Worm (Caenorhabditis elegans): ENCODE data around the gene C15H9.2.

C15H9.2 gene

DNA sequence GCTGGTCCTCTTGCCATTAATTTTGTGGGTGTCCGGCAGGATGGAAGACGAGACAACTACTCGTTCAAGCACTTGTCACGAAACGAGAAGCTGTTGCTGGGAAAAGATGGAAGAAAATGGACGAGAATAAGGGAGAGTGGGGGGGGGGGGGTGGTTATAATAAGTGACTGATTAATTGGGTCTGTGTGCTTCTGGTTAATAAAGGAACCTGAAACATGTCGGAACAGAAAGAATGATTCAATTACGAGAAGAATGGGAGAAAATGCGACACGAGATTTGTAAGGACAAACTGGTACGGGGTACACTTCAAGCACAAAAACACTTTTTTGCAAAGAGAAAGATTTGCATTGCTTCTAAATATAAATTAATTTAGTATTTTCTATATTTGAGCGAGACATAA lies 37.1 kb downstream of the C15H9.2 start:
- TF ChIP-seq hmg-4 (GFP tag; optimal IDR thresholded peaks at IDR 0.05) (no peak), ceh-36 (tag; optimal IDR thresholded peaks at IDR 0.05) (no peak), pes-1 (GFP tag; IDR thresholded peaks at IDR 0.05) (no peak), tbx-37 (GFP tag; conservative IDR thresholded peaks at IDR 0.05) (no peak), tra-4 (tag; optimal IDR thresholded peaks at IDR 0.05) (no peak), ets-7 (tag; optimal IDR thresholded peaks at IDR 0.05) (no peak), B0310.2 (tag; optimal IDR thresholded peaks at IDR 0.05) (no peak), tbx-11 (GFP tag; IDR thresholded peaks at IDR 0.05) (no peak), ama-1 (optimal IDR thresholded peaks at IDR 0.05) (no peak), F13C5.2 (tag; optimal IDR thresholded peaks at IDR 0.05) (no peak), hnd-1 (tag; optimal IDR thresholded peaks at IDR 0.05) (no peak), ceh-13 (GFP tag; optimal IDR thresholded peaks at IDR 0.05) (no peak), hmbx-1 (tag; optimal IDR thresholded peaks at IDR 0.05) (no peak), flt-1 (GFP tag; IDR thresholded peaks at IDR 0.05) (no peak), aly-1 (tag; optimal IDR thresholded peaks at IDR 0.05) (no peak), sea-1 (GFP tag; conservative IDR thresholded peaks at IDR 0.05) (no peak), scrt-1 (GFP tag; IDR thresholded peaks at IDR 0.05) (no peak)

DNA sequence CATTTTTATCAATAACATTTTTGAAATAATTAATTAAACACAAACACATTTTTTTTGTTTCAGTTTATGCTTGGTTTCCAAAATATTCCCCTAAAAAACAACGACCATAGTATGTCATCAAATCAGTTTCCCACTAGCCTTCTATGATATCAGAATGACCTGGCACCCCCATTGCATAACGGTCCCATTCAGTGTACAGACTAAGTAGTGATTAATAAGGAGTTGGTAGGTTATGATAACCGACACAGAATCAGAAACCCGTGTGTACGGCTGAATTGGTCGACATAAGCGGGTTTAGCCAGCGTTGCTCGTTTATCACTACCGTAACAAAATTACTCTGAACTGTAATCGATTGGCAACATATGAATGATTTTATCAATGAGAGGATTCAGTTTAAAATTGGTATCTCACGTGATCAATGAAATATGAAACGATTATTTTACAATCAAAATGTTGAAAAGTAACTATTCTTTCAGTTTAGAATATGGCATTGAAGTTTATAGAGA lies 39.1 kb downstream of the C15H9.2 start:
- TF ChIP-seq flt-1 (GFP tag; IDR thresholded peaks at IDR 0.05) (no peak), hmbx-1 (tag; optimal IDR thresholded peaks at IDR 0.05) (no peak), hmg-4 (GFP tag; optimal IDR thresholded peaks at IDR 0.05) (no peak), ama-1 (optimal IDR thresholded peaks at IDR 0.05) (no peak), B0310.2 (tag; optimal IDR thresholded peaks at IDR 0.05) (no peak), tbx-37 (GFP tag; conservative IDR thresholded peaks at IDR 0.05) (no peak), ceh-36 (tag; optimal IDR thresholded peaks at IDR 0.05) (no peak), scrt-1 (GFP tag; IDR thresholded peaks at IDR 0.05) (no peak), ceh-13 (GFP tag; optimal IDR thresholded peaks at IDR 0.05) (no peak), sea-1 (GFP tag; conservative IDR thresholded peaks at IDR 0.05) (no peak), tra-4 (tag; optimal IDR thresholded peaks at IDR 0.05) (no peak), tbx-11 (GFP tag; IDR thresholded peaks at IDR 0.05) (no peak), F13C5.2 (tag; optimal IDR thresholded peaks at IDR 0.05) (no peak), ets-7 (tag; optimal IDR thresholded peaks at IDR 0.05) (no peak), aly-1 (tag; optimal IDR thresholded peaks at IDR 0.05) (no peak)

DNA sequence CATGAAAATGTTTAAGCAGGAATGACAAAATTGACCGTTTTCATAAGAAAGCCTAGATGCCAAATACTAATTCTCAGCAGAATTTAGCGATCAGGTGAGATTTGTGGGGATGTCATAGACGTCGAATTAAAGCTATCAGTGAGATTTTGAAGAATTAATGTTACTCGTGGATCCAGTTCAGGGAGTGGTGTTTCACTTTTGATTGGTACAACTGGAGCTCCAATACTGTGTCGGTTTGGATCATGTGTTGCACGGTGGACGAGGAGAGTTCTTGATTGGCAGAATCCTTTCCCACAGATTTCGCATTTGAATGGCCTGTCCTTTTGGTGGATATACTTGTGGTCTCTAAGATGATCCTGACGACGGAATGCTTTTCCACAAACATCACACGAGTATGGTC lies 41.2 kb downstream of the C15H9.2 start:
- no peak for TF ChIP-seq B0310.2 (tag; optimal IDR thresholded peaks at IDR 0.05)
- no peak for TF ChIP-seq tra-4 (tag; optimal IDR thresholded peaks at IDR 0.05)

DNA sequence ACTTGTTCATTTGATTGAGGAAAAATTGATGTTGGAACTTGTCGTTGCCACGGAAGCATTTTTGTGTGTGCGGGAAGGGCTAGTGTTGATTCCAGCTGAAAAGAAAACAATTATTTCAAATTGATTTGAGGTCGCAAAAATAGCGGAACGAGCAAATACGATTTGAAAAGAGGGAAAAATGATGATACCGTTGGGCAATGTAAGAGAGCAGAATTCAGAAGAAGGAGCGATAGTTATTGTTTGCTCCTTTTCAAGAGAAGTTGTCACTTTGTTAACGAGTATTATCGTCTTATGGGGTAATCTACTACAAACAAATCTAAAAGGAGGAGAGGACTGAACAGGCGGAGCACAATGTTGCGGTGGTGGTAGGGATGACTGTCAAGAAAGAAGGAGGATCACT lies 42.1 kb downstream of the C15H9.2 start, which contains the start of gene odd-2:
Gene odd-2, minus strand, starts transcription at position 101 of the 400 bp plus-strand sequence.
- TF ChIP-seq tbx-11 (GFP tag; IDR thresholded peaks at IDR 0.05): no peak
- no peak for TF ChIP-seq hmg-4 (GFP tag; optimal IDR thresholded peaks at IDR 0.05)
- TF ChIP-seq B0310.2 (tag; optimal IDR thresholded peaks at IDR 0.05): no peak
- TF ChIP-seq hnd-1 (tag; optimal IDR thresholded peaks at IDR 0.05): no peak
- TF ChIP-seq aly-1 (tag; optimal IDR thresholded peaks at IDR 0.05): no peak
- no peak for TF ChIP-seq sea-1 (GFP tag; conservative IDR thresholded peaks at IDR 0.05)
- no peak for TF ChIP-seq flt-1 (GFP tag; IDR thresholded peaks at IDR 0.05)
- no peak for TF ChIP-seq hmbx-1 (tag; optimal IDR thresholded peaks at IDR 0.05)
- TF ChIP-seq pes-1 (GFP tag; IDR thresholded peaks at IDR 0.05): no peak
- TF ChIP-seq ama-1 (optimal IDR thresholded peaks at IDR 0.05): no peak
- no peak for TF ChIP-seq ceh-13 (GFP tag; optimal IDR thresholded peaks at IDR 0.05)
- TF ChIP-seq F13C5.2 (tag; optimal IDR thresholded peaks at IDR 0.05): no peak
- no peak for TF ChIP-seq tra-4 (tag; optimal IDR thresholded peaks at IDR 0.05)
- TF ChIP-seq ceh-36 (tag; optimal IDR thresholded peaks at IDR 0.05): no peak
- no peak for TF ChIP-seq ets-7 (tag; optimal IDR thresholded peaks at IDR 0.05)
- no peak for TF ChIP-seq tbx-37 (GFP tag; conservative IDR thresholded peaks at IDR 0.05)
- no peak for TF ChIP-seq scrt-1 (GFP tag; IDR thresholded peaks at IDR 0.05)

DNA sequence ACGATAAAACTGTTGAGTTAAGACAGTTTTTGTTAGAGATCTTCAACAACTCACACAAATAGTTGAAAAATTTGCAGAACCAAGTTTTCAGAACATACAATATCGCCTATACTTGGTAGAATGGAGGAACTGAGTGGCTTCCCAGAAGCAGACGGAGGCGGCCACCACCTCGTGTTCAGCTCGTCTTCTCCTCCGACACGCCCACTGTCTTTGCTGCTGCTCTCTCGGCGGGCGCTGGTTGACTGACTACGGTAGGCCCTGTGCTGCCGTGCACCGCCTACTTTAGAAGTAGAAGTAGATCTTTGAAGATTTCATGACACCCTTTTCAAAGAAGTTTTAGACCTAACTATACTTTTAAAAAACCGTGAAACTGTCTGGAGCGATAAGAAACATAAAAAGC lies 43.7 kb downstream of the C15H9.2 start:
- TF ChIP-seq B0310.2 (tag; optimal IDR thresholded peaks at IDR 0.05) (no peak), pes-1 (GFP tag; IDR thresholded peaks at IDR 0.05) (no peak), ets-7 (tag; optimal IDR thresholded peaks at IDR 0.05) (no peak), hmg-4 (GFP tag; optimal IDR thresholded peaks at IDR 0.05) (no peak), hmbx-1 (tag; optimal IDR thresholded peaks at IDR 0.05) (no peak), hnd-1 (tag; optimal IDR thresholded peaks at IDR 0.05) (no peak), tbx-37 (GFP tag; conservative IDR thresholded peaks at IDR 0.05) (no peak), ceh-36 (tag; optimal IDR thresholded peaks at IDR 0.05) (no peak), tra-4 (tag; optimal IDR thresholded peaks at IDR 0.05) (no peak), tbx-11 (GFP tag; IDR thresholded peaks at IDR 0.05) (no peak), F13C5.2 (tag; optimal IDR thresholded peaks at IDR 0.05) (no peak), flt-1 (GFP tag; IDR thresholded peaks at IDR 0.05) (no peak), ama-1 (optimal IDR thresholded peaks at IDR 0.05) (no peak), aly-1 (tag; optimal IDR thresholded peaks at IDR 0.05) (no peak), ceh-13 (GFP tag; optimal IDR thresholded peaks at IDR 0.05) (no peak)

DNA sequence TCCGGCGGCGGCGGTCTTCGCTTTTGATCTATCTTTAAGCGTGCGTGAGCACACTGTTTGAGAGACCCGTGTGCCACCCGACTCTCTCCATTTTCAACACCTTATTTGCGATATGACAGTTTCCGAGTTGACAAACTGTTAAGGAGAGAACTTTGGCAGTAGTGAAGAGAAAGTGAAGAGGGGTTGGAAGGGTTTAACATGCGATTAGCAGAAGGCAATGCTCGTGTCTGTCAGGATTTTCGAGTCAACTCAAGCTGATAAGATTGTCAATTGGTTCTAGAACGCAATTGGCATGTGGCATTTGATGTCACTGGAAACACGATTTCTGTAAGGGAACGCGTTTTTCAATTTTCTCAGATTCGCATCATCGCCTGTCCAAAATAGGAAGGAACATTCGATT lies 49.0 kb downstream of the C15H9.2 start:
- TF ChIP-seq B0310.2 (tag; optimal IDR thresholded peaks at IDR 0.05) (no peak), flt-1 (GFP tag; IDR thresholded peaks at IDR 0.05) (no peak), scrt-1 (GFP tag; IDR thresholded peaks at IDR 0.05) (no peak)

DNA sequence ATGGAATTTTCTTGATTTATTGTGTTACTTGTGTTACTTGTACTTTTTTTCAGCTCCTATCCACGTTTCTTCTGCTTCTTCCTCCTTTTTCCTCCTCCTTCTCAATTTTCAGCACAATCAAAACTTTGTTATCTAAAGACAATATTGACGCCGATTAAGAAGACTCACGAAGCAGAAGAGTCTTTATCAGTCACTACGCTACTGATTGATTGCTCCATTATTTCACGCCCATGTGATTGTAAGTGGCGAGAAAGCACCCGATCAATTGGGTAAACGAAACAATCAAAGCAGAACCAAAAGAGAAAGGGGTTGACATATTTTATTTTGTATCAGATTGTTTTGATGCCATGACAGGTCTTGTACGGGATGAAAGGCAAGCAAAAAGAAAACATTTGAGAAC lies 50.9 kb downstream of the C15H9.2 start, which contains the start of gene T25B2.2:
Gene T25B2.2, plus strand, starts transcription at position 392 of the 400 bp plus-strand sequence.
- TF ChIP-seq ets-7 (tag; optimal IDR thresholded peaks at IDR 0.05) (no peak), tbx-11 (GFP tag; IDR thresholded peaks at IDR 0.05) (no peak), pes-1 (GFP tag; IDR thresholded peaks at IDR 0.05) (no peak), tra-4 (tag; optimal IDR thresholded peaks at IDR 0.05) (no peak), aly-1 (tag; optimal IDR thresholded peaks at IDR 0.05) (no peak), hmg-4 (GFP tag; optimal IDR thresholded peaks at IDR 0.05) (no peak), B0310.2 (tag; optimal IDR thresholded peaks at IDR 0.05) (no peak), tbx-37 (GFP tag; conservative IDR thresholded peaks at IDR 0.05) (no peak), ama-1 (optimal IDR thresholded peaks at IDR 0.05) (no peak), hmbx-1 (tag; optimal IDR thresholded peaks at IDR 0.05) (no peak), flt-1 (GFP tag; IDR thresholded peaks at IDR 0.05) (no peak), sea-1 (GFP tag; conservative IDR thresholded peaks at IDR 0.05) (no peak), F13C5.2 (tag; optimal IDR thresholded peaks at IDR 0.05) (no peak), scrt-1 (GFP tag; IDR thresholded peaks at IDR 0.05) (no peak), ceh-13 (GFP tag; optimal IDR thresholded peaks at IDR 0.05) (no peak), ceh-36 (tag; optimal IDR thresholded peaks at IDR 0.05) (no peak), hnd-1 (tag; optimal IDR thresholded peaks at IDR 0.05) (no peak)
